Worm (Caenorhabditis elegans) whole organism, L1 larva: ENCODE data around the gene tat-2.

ENCODE experiments used
- nhr-11 ChIP-seq: fragments of 150-350 bp; optimal IDR thresholded peaks from 2 replicates; lab custom pipeline; 2014; ENCODE audit warnings: missing biosample characterization, missing genetic modification characterization
- zag-1 ChIP-seq: fragments of 150-350 bp; optimal IDR thresholded peaks from 2 replicates; lab custom pipeline; 2014; ENCODE audit warnings: missing biosample characterization, missing genetic modification characterization

ce11 chrIV:4842030-4842429, 4.7 kb downstream of the tat-2 start:
- no peak for TF ChIP-seq zag-1 (tag; lab: Kevin White, UChicago)
- TF ChIP-seq nhr-11 = no peak
